Worm (Caenorhabditis elegans) whole organism, young adult: ENCODE data around the gene peb-1.
A peak's percentile ranks its signal among the peaks of the same experiment; 100 is the strongest.

ENCODE experiments used
- B0035.1 ChIP-seq: sonication (generic microtip); optimal IDR thresholded peaks from 2 replicates; lab custom pipeline; 2016; ENCODE audit warnings: missing genetic modification characterization, mild to moderate bottlenecking, missing compliant biosample characterization, missing genotype, missing genetic modification reagents
- F10E7.11 ChIP-seq: sonication (generic microtip); optimal IDR thresholded peaks from 2 replicates; lab custom pipeline; 2017; ENCODE audit warnings: mild to moderate bottlenecking, missing genetic modification characterization, moderate library complexity, missing compliant biosample characterization
- F57A8.1 ChIP-seq: fragments of 200-800 bp; sonication (Bioruptor generic); optimal IDR thresholded peaks from 2 replicates; lab custom pipeline; 2018; ENCODE audit warnings: mild to moderate bottlenecking, missing genetic modification characterization, moderate library complexity, missing compliant biosample characterization
- F57C9.4 ChIP-seq: sonication (generic microtip); optimal IDR thresholded peaks from 2 replicates; lab custom pipeline; 2017; ENCODE audit warnings: mild to moderate bottlenecking, missing genetic modification characterization, missing compliant biosample characterization
- akir-1 ChIP-seq: fragments of 200-800 bp; sonication (Bioruptor generic); optimal IDR thresholded peaks from 2 replicates; lab custom pipeline; 2018; ENCODE audit warnings: mild to moderate bottlenecking, missing genetic modification characterization, moderate library complexity, missing compliant biosample characterization
- aptf-2 ChIP-seq: fragments of 200-800 bp; sonication (Bioruptor generic); conservative IDR thresholded peaks from 2 replicates; pipeline ENCODE4 v1.3.6; 2022; ENCODE audit warnings: missing genetic modification reagents, missing genetic modification characterization, missing compliant biosample characterization
- aptf-3 ChIP-seq: fragments of 200-800 bp; sonication (Bioruptor generic); IDR thresholded peaks from 2 replicates; pipeline ENCODE4 v1.3.6; 2022; ENCODE audit warnings: missing genetic modification characterization, missing compliant biosample characterization
- atf-7 ChIP-seq: sonication (generic microtip); optimal IDR thresholded peaks from 2 replicates; lab custom pipeline; 2017; ENCODE audit warnings: mild to moderate bottlenecking, missing genetic modification characterization, missing compliant biosample characterization
- bed-2 ChIP-seq: fragments of 200-800 bp; sonication (Bioruptor generic); IDR thresholded peaks from 2 replicates; pipeline ENCODE4 v1.3.6; 2022; ENCODE audit warnings: missing genetic modification reagents, missing genetic modification characterization, missing compliant biosample characterization
- cebp-1 ChIP-seq, 2 experiments: fragments of 200-800 bp in 1 of 2; sonication (Bioruptor generic) in 1 of 2; sonication (generic microtip) in 1 of 2; IDR thresholded peaks in 1 of 2; optimal IDR thresholded peaks in 1 of 2; 2 replicates each; pipeline versions ENCODE4 v1.3.6 to Lab custom; 2017 to 2022; ENCODE audit warnings: missing compliant biosample characterization in 2 of 2, missing genetic modification characterization in 2 of 2, mild to moderate bottlenecking in 1 of 2, missing genetic modification reagents in 1 of 2, moderate library complexity in 1 of 2
- die-1 ChIP-seq: sonication (generic microtip); optimal IDR thresholded peaks from 2 replicates; lab custom pipeline; 2016; ENCODE audit warnings: missing genotype, mild to moderate bottlenecking, missing genetic modification characterization, missing compliant biosample characterization
- dpl-1 ChIP-seq: fragments of 150-350 bp; optimal IDR thresholded peaks from 2 replicates; lab custom pipeline; 2014; ENCODE audit warnings: missing biosample characterization, missing genetic modification reagents, missing genetic modification characterization
- egrh-3 ChIP-seq: fragments of 200-800 bp; sonication (Bioruptor generic); IDR thresholded peaks from 2 replicates; pipeline ENCODE4 v1.3.6; 2022; ENCODE audit warnings: missing genetic modification reagents, missing genetic modification characterization, missing compliant biosample characterization
- him-1 ChIP-seq: sonication (generic microtip); optimal IDR thresholded peaks from 2 replicates; lab custom pipeline; 2016; ENCODE audit warnings: missing genotype, missing genetic modification reagents, missing genetic modification characterization, missing compliant biosample characterization
- hrde-1 ChIP-seq: sonication (generic microtip); optimal IDR thresholded peaks from 2 replicates; lab custom pipeline; 2016; ENCODE audit warnings: missing genetic modification characterization, mild to moderate bottlenecking, missing compliant biosample characterization, moderate library complexity, missing genotype, missing genetic modification reagents, borderline replicate concordance
- hsf-1 ChIP-seq: fragments of 200-800 bp; sonication (Bioruptor generic); IDR thresholded peaks from 2 replicates; pipeline ENCODE4 v1.3.6; 2022; ENCODE audit warnings: missing genetic modification reagents, missing genetic modification characterization, missing compliant biosample characterization
- let-526 ChIP-seq: fragments of 200-800 bp; sonication (Bioruptor generic); IDR thresholded peaks from 2 replicates; pipeline ENCODE4 v1.3.6; 2022; ENCODE audit warnings: missing genetic modification reagents, missing genetic modification characterization, missing compliant biosample characterization
- lin-54 ChIP-seq: fragments of 200-800 bp; sonication (Bioruptor generic); optimal IDR thresholded peaks from 2 replicates; lab custom pipeline; 2018; ENCODE audit warnings: mild to moderate bottlenecking, missing genetic modification characterization, missing compliant biosample characterization
- nfya-2 ChIP-seq: fragments of 200-800 bp; sonication (Bioruptor generic); IDR thresholded peaks from 2 replicates; pipeline ENCODE4 v1.3.6; 2022; ENCODE audit warnings: missing genetic modification reagents, missing genetic modification characterization, missing compliant biosample characterization
- nfyb-1 ChIP-seq: fragments of 200-800 bp; sonication (Bioruptor generic); IDR thresholded peaks from 2 replicates; pipeline ENCODE4 v1.3.6; 2022; ENCODE audit warnings: missing genetic modification reagents, missing genetic modification characterization, missing compliant biosample characterization
- snpc-1.3 ChIP-seq: sonication (generic microtip); optimal IDR thresholded peaks from 2 replicates; lab custom pipeline; 2017; ENCODE audit warnings: missing genetic modification characterization, mild to moderate bottlenecking, missing compliant biosample characterization, antibody characterized with exemption, moderate library complexity, missing genotype, missing genetic modification reagents; ENCODE audit not compliant: insufficient read depth
- snpc-3.4 ChIP-seq: sonication (generic microtip); optimal IDR thresholded peaks from 2 replicates; lab custom pipeline; 2017; ENCODE audit warnings: missing genetic modification characterization, mild to moderate bottlenecking, missing compliant biosample characterization, antibody characterized with exemption, moderate library complexity, missing genotype, missing genetic modification reagents
- tlf-1 ChIP-seq: fragments of 200-800 bp; sonication (Bioruptor generic); optimal IDR thresholded peaks from 2 replicates; lab custom pipeline; 2018; ENCODE audit warnings: mild to moderate bottlenecking, missing genetic modification characterization, missing compliant biosample characterization
- unc-62 ChIP-seq: fragments of 150-350 bp; optimal IDR thresholded peaks from 2 replicates; lab custom pipeline; 2014; ENCODE audit warnings: missing biosample characterization, missing genetic modification reagents, missing genetic modification characterization
- ztf-18 ChIP-seq: sonication (generic microtip); optimal IDR thresholded peaks from 2 replicates; lab custom pipeline; 2016; ENCODE audit warnings: missing genotype, mild to moderate bottlenecking, missing genetic modification characterization, missing compliant biosample characterization
- ztf-22 ChIP-seq: fragments of 200-800 bp; sonication (Bioruptor generic); optimal IDR thresholded peaks from 2 replicates; lab custom pipeline; 2018; ENCODE audit warnings: mild to moderate bottlenecking, missing genetic modification characterization, moderate library complexity, missing compliant biosample characterization
- ztf-28 ChIP-seq: fragments of 200-800 bp; sonication (Bioruptor generic); IDR thresholded peaks from 2 replicates; pipeline ENCODE4 v1.3.6; 2022; ENCODE audit warnings: missing genetic modification reagents, missing genetic modification characterization, missing compliant biosample characterization

The peb-1 gene

ce11 chrX:2267956-2268355 is 57.1 kb downstream of the peb-1 start, which contains the start of gene AH9.6:
AH9.6 (minus strand) TSS chrX:2268138.
- TF ChIP-seq F10E7.11 (tag; lab: Kevin White, UChicago): no peak
- no peak for TF ChIP-seq akir-1 (GFP tag; lab: Kevin White, UChicago)
- no peak for TF ChIP-seq B0035.1 (tag; lab: Kevin White, UChicago)
- no peak for TF ChIP-seq cebp-1 (GFP tag; IDR thresholded peaks at IDR 0.05; lab: Robert Waterston, UW)
- no peak for TF ChIP-seq cebp-1 (tag; optimal IDR thresholded peaks at IDR 0.05; lab: Kevin White, UChicago)
- no peak for TF ChIP-seq let-526
- no peak for TF ChIP-seq unc-62 (GFP tag; lab: Kevin White, UChicago)
- no peak for TF ChIP-seq dpl-1 (GFP tag; lab: Kevin White, UChicago)
- no peak for TF ChIP-seq atf-7 (tag; lab: Kevin White, UChicago)
- TF ChIP-seq die-1 (tag; lab: Kevin White, UChicago): no peak
- TF ChIP-seq hsf-1: no peak
- TF ChIP-seq snpc-3.4: no peak
- TF ChIP-seq F57C9.4 (tag; lab: Kevin White, UChicago): no peak
- TF ChIP-seq nfya-2: no peak
- TF ChIP-seq tlf-1 (GFP tag; lab: Kevin White, UChicago): no peak
- TF ChIP-seq hrde-1 (tag; lab: Kevin White, UChicago): no peak
- TF ChIP-seq F57A8.1 (GFP tag; lab: Kevin White, UChicago): no peak
- no peak for TF ChIP-seq ztf-22 (GFP tag; lab: Kevin White, UChicago)
- TF ChIP-seq snpc-1.3: no peak
- TF ChIP-seq lin-54: no peak
- 0 out of 2 replicates have a peak, but pooled peaks have one; percentile 18 for TF ChIP-seq nfyb-1 (GFP tag; lab: Robert Waterston, UW)
- no peak for TF ChIP-seq ztf-28 (GFP tag; lab: Robert Waterston, UW)
- peak; percentile 62; the same call in 1 of the 2 replicates for TF ChIP-seq egrh-3 (GFP tag; lab: Robert Waterston, UW)
- no peak for TF ChIP-seq him-1 (tag; lab: Kevin White, UChicago)
- no peak for TF ChIP-seq ztf-18
- no peak for TF ChIP-seq aptf-2
- 0 out of 2 replicates have a peak, but pooled peaks have one; percentile 52 for TF ChIP-seq bed-2
- no peak for TF ChIP-seq aptf-3 (GFP tag; lab: Robert Waterston, UW)
- TF ChIP-seq, all 124 proteins: peak for 3
